Worm (Caenorhabditis elegans) whole organism, midembryonic: Measurements from ENCODE around the gene txt-11.

Source experiments
- T22C8.4 ChIP-seq: fragments of 200-800 bp; sonication (Bioruptor generic); IDR thresholded peaks from 2 replicates; pipeline ENCODE4 v1.3.6; 2022; ENCODE audit warnings: missing genetic modification characterization, missing compliant biosample characterization
- med-1 ChIP-seq: sonication (generic microtip); optimal IDR thresholded peaks from 2 replicates; lab custom pipeline; 2017; ENCODE audit warnings: missing genetic modification characterization, mild to moderate bottlenecking, missing compliant biosample characterization, antibody characterized with exemption, missing genetic modification reagents; ENCODE audit not compliant: insufficient read depth

- TF ChIP-seq med-1 (GFP tag; lab: Kevin White, UChicago) (no peak), T22C8.4 (GFP tag; lab: Robert Waterston, UW) (no peak)
Observed at ce11 chrV:3455135-3455747, 42.1 kb downstream of the txt-11 start.
